Fruit fly (Drosophila melanogaster): ENCODE measurements around the gene CG14397.
A peak's percentile ranks its signal among the peaks of the same experiment; 100 is the strongest.

CG14397 gene

DNA sequence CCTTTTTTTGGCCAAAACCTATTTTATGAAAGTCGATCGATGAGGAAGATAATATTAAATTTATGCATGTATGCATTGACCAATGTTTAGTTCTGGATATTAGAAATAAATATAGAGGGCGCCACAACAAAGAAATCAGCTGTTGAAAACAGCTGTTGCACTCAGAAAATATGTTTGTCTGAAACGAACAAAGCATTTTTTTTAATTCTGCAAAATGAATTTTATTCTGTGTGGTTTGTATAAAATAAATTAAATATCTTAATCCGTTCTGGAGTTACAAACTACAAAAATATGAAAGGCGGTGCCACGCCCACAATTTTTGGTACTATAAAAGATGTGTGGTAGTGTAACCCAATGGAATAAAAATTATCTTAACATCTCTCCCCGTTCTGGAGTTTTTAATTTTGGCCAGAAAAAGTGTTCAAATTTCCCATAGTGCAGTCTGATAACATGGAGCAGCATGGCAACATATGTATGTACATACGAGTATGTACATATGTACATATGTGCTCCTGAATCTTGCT is 17.8 kb downstream of the CG14397 start (continued):
- no peak for TF ChIP-seq crol (GFP tag; IDR thresholded peaks at IDR 0.05)
- TF ChIP-seq lbe (GFP tag; optimal IDR thresholded peaks at IDR 0.05) = no peak
- TF ChIP-seq pfk (GFP tag; optimal IDR thresholded peaks at IDR 0.05) = no peak
- peak; percentile 48 for TF ChIP-seq CG5245 (GFP tag; optimal IDR thresholded peaks at IDR 0.05)
- TF ChIP-seq klu (GFP tag; IDR thresholded peaks at IDR 0.05) = no peak
- TF ChIP-seq Awh (GFP tag; IDR thresholded peaks at IDR 0.05) = peak; percentile 29; the same call in 1 of the 2 replicates
- TF ChIP-seq CG5953 (GFP tag; IDR thresholded peaks at IDR 0.05) = no peak
- TF ChIP-seq trh (GFP tag; optimal IDR thresholded peaks at IDR 0.05) = peak; percentile 19
- TF ChIP-seq emc (GFP tag; optimal IDR thresholded peaks at IDR 0.05) = no peak
- peak; percentile 9 for TF ChIP-seq D19B (GFP tag; optimal IDR thresholded peaks at IDR 0.05)
- peak; percentile 50; the same call in 1 of the 2 replicates for TF ChIP-seq CG10366 (GFP tag; IDR thresholded peaks at IDR 0.05)
- peak; percentile 49 for TF ChIP-seq Hmr (GFP tag; optimal IDR thresholded peaks at IDR 0.05)
- peak; percentile 59 for TF ChIP-seq H2.0 (GFP tag; IDR thresholded peaks at IDR 0.05)
- no peak for TF ChIP-seq Fer2 (tag; optimal IDR thresholded peaks at IDR 0.05)
- peak; percentile 20 for TF ChIP-seq CG12299 (tag; optimal IDR thresholded peaks at IDR 0.05)
- TF ChIP-seq Adf1 (GFP tag; IDR thresholded peaks at IDR 0.05) = no peak
- no peak for TF ChIP-seq CG4360 (GFP tag; IDR thresholded peaks at IDR 0.05)
- peak; percentile 66 for TF ChIP-seq CG12104 (GFP tag; optimal IDR thresholded peaks at IDR 0.05)
- TF ChIP-seq kah (GFP tag; optimal IDR thresholded peaks at IDR 0.05) = no peak
- TF ChIP-seq CG10147 (GFP tag; optimal IDR thresholded peaks at IDR 0.05) = peak; percentile 43
- TF ChIP-seq CG12219 (GFP tag; optimal IDR thresholded peaks at IDR 0.05) = peak; percentile 59
- 0 out of 2 replicates have a peak, but pooled peaks have one; percentile 21 for TF ChIP-seq CG32532 (GFP tag; IDR thresholded peaks at IDR 0.05)
- TF ChIP-seq CG12391 (tag; optimal IDR thresholded peaks at IDR 0.05) = peak; percentile 64
- peak; percentile 58; the same call in 1 of the 2 replicates for TF ChIP-seq esg (GFP tag; conservative IDR thresholded peaks at IDR 0.05)
- no peak for TF ChIP-seq Poxn (GFP tag; IDR thresholded peaks at IDR 0.05)
- TF ChIP-seq Ets97D (GFP tag; optimal IDR thresholded peaks at IDR 0.05) = peak; percentile 38
- no peak for TF ChIP-seq CG9932 (GFP tag; IDR thresholded peaks at IDR 0.05)
- 0 out of 2 replicates have a peak, but pooled peaks have one; percentile 9 for TF ChIP-seq stc (GFP tag; IDR thresholded peaks at IDR 0.05)
- peak; percentile 62 for TF ChIP-seq Xrp1 (GFP tag; IDR thresholded peaks at IDR 0.05)
- TF ChIP-seq Chrac-16 (GFP tag; optimal IDR thresholded peaks at IDR 0.05) = peak; percentile 33
- peak; percentile 31 for TF ChIP-seq Camta (GFP tag; optimal IDR thresholded peaks at IDR 0.05)
- no peak for TF ChIP-seq ken (GFP tag; IDR thresholded peaks at IDR 0.05)
- 0 out of 2 replicates have a peak, but pooled peaks have one; percentile 37 for TF ChIP-seq CG14441 (GFP tag; IDR thresholded peaks at IDR 0.05)
- TF ChIP-seq ase (GFP tag; IDR thresholded peaks at IDR 0.05) = no peak
- peak; percentile 48 for TF ChIP-seq Vsx1 (GFP tag; optimal IDR thresholded peaks at IDR 0.05)
- TF ChIP-seq CG6175 (GFP tag; IDR thresholded peaks at IDR 0.05) = no peak
- TF ChIP-seq Gsc (GFP tag; IDR thresholded peaks at IDR 0.05) = no peak
- TF ChIP-seq CG11560 (tag; IDR thresholded peaks at IDR 0.05) = no peak
- TF ChIP-seq insv (GFP tag; optimal IDR thresholded peaks at IDR 0.05) = peak in 1 of 2 experiments; percentile 12
- peak; percentile 17; the same call in 1 of the 2 replicates for TF ChIP-seq peb (GFP tag; IDR thresholded peaks at IDR 0.05)
- TF ChIP-seq Hmx (GFP tag; optimal IDR thresholded peaks at IDR 0.05) = peak; percentile 40
- TF ChIP-seq sima (GFP tag; optimal IDR thresholded peaks at IDR 0.05) = no peak
- no peak for TF ChIP-seq H15 (GFP tag; IDR thresholded peaks at IDR 0.05)
- no peak for TF ChIP-seq CG18011 (GFP tag; optimal IDR thresholded peaks at IDR 0.05)
- 0 out of 3 replicates have a peak, but pooled peaks have one; percentile 9 for TF ChIP-seq Aef1 (GFP tag; IDR thresholded peaks at IDR 0.05)
- no peak for TF ChIP-seq pzg (GFP tag; optimal IDR thresholded peaks at IDR 0.05)
- no peak for TF ChIP-seq Sin3A (optimal IDR thresholded peaks at IDR 0.05)
- TF ChIP-seq org-1 (GFP tag; optimal IDR thresholded peaks at IDR 0.05) = peak; percentile 21
- peak; percentile 95 for TF ChIP-seq sens (GFP tag)
- peak; percentile 52 for TF ChIP-seq CG18619 (GFP tag; optimal IDR thresholded peaks at IDR 0.05)
- no peak for TF ChIP-seq Optix (GFP tag; IDR thresholded peaks at IDR 0.05)
- TF ChIP-seq CG12155 (GFP tag; optimal IDR thresholded peaks at IDR 0.05) = no peak

Measured in whole organism, embryonic.